Fruit fly (Drosophila melanogaster) whole organism, embryonic: Measurements from ENCODE around the gene CG42489.

ENCODE experiments used
- BEAF-32 ChIP-seq: fragments of 200-800 bp; sonication (Bioruptor generic); optimal IDR thresholded peaks from 3 replicates; lab custom pipeline; 2017; ENCODE audit warnings: missing biosample characterization, missing genetic modification characterization, mild to moderate bottlenecking, moderate library complexity, missing genetic modification reagents
- CG10366 ChIP-seq: fragments of 200-800 bp; sonication (Bioruptor generic); IDR thresholded peaks from 2 replicates; pipeline ENCODE4 v1.3.6; 2022; ENCODE audit warnings: missing biosample characterization, missing genetic modification characterization
- CG10565 ChIP-seq: fragments of 200-800 bp; sonication (Bioruptor generic); optimal IDR thresholded peaks from 3 replicates; lab custom pipeline; 2016; ENCODE audit warnings: missing biosample characterization, mild to moderate bottlenecking, missing genetic modification characterization
- CG11247 ChIP-seq: fragments of 200-800 bp; sonication (Bioruptor generic); IDR thresholded peaks from 2 replicates; pipeline ENCODE4 v1.3.6; 2022; ENCODE audit warnings: missing biosample characterization, missing genetic modification characterization
- CG11560 ChIP-seq: fragments of 200-800 bp; sonication (Bioruptor generic); IDR thresholded peaks from 3 replicates; pipeline ENCODE4 v1.3.6; 2022; ENCODE audit warnings: missing biosample characterization, missing genetic modification characterization
- CG11723 ChIP-seq: fragments of 200-800 bp; sonication (Bioruptor generic); optimal IDR thresholded peaks from 2 replicates; lab custom pipeline; 2017; ENCODE audit warnings: missing biosample characterization, mild to moderate bottlenecking, missing genetic modification characterization
- CG12236 ChIP-seq: fragments of 200-800 bp; sonication (Bioruptor generic); optimal IDR thresholded peaks from 2 replicates; lab custom pipeline; 2016; ENCODE audit warnings: missing biosample characterization, missing genetic modification characterization
- CG1233 ChIP-seq: fragments of 200-800 bp; sonication (Bioruptor generic); optimal IDR thresholded peaks from 4 replicates; lab custom pipeline; 2018; ENCODE audit warnings: missing biosample characterization, mild to moderate bottlenecking, missing genetic modification characterization
- CG13296 ChIP-seq: fragments of 200-800 bp; sonication (Bioruptor generic); optimal IDR thresholded peaks from 3 replicates; lab custom pipeline; 2018; ENCODE audit warnings: missing biosample characterization, mild to moderate bottlenecking, missing genetic modification characterization
- CG17328 ChIP-seq: fragments of 200-800 bp; sonication (Bioruptor generic); IDR thresholded peaks from 2 replicates; pipeline ENCODE4 v1.3.6; 2022; ENCODE audit warnings: missing biosample characterization, missing genetic modification characterization
- CG17802 ChIP-seq: fragments of 200-800 bp; sonication (Bioruptor generic); optimal IDR thresholded peaks from 2 replicates; lab custom pipeline; 2018; ENCODE audit warnings: missing biosample characterization, mild to moderate bottlenecking, missing genetic modification characterization, moderate library complexity
- CG2875 ChIP-seq: fragments of 200-800 bp; sonication (Bioruptor generic); optimal IDR thresholded peaks from 2 replicates; lab custom pipeline; 2017; ENCODE audit warnings: missing biosample characterization, mild to moderate bottlenecking, missing genetic modification characterization, missing genetic modification reagents
- CG30431 ChIP-seq: fragments of 200-800 bp; sonication (Bioruptor generic); optimal IDR thresholded peaks from 2 replicates; lab custom pipeline; 2017; ENCODE audit warnings: missing biosample characterization, missing genetic modification characterization
- CG31441 ChIP-seq: fragments of 200-800 bp; sonication (Bioruptor generic); IDR thresholded peaks from 2 replicates; pipeline ENCODE4 v1.3.6; 2022; ENCODE audit warnings: missing biosample characterization, missing genetic modification characterization
- CG34376 ChIP-seq: fragments of 200-800 bp; sonication (Bioruptor generic); optimal IDR thresholded peaks from 2 replicates; lab custom pipeline; 2018; ENCODE audit warnings: missing biosample characterization, mild to moderate bottlenecking, missing genetic modification characterization
- CG4282 ChIP-seq: fragments of 200-800 bp; sonication (Bioruptor generic); optimal IDR thresholded peaks from 2 replicates; lab custom pipeline; 2016; ENCODE audit warnings: missing biosample characterization, missing genetic modification characterization
- CG4707 ChIP-seq: fragments of 200-800 bp; sonication (Bioruptor generic); optimal IDR thresholded peaks from 2 replicates; lab custom pipeline; 2018; ENCODE audit warnings: missing biosample characterization, mild to moderate bottlenecking, missing genetic modification characterization, moderate library complexity
- CG6654 ChIP-seq: fragments of 200-800 bp; sonication (Bioruptor generic); optimal IDR thresholded peaks from 2 replicates; lab custom pipeline; 2017; ENCODE audit warnings: missing biosample characterization, mild to moderate bottlenecking, missing genetic modification characterization
- CG8089 ChIP-seq: fragments of 200-800 bp; sonication (Bioruptor generic); optimal IDR thresholded peaks from 3 replicates; lab custom pipeline; 2016; ENCODE audit warnings: missing biosample characterization, missing genetic modification characterization
- CG8290 ChIP-seq, 3 experiments: fragments of 200-800 bp; sonication (Bioruptor generic); optimal IDR thresholded peaks; 2 replicates each; lab custom pipeline; 2016 to 2019; ENCODE audit warnings: missing biosample characterization in 3 of 3, missing genetic modification characterization in 3 of 3, mild to moderate bottlenecking in 2 of 3, moderate library complexity in 1 of 3
- D ChIP-seq, 2 experiments: fragments of 200-800 bp in 1 of 2; fragments of >200 bp in 1 of 2; sonication (Bioruptor generic) in 1 of 2; optimal IDR thresholded peaks; 2 replicates in 1 of 2; 3 replicates in 1 of 2; lab custom pipeline; 2017; ENCODE audit warnings: mild to moderate bottlenecking in 1 of 2, missing biosample characterization in 1 of 2, missing genetic modification characterization in 1 of 2, missing genetic modification reagents in 1 of 2
- Dbx ChIP-seq: fragments of 200-800 bp; sonication (Bioruptor generic); IDR thresholded peaks from 3 replicates; pipeline ENCODE4 v1.3.6; 2022; ENCODE audit warnings: missing biosample characterization, missing genetic modification characterization
- Deaf1 ChIP-seq: fragments of 200-800 bp; optimal IDR thresholded peaks from 3 replicates; lab custom pipeline; 2019; ENCODE audit warnings: missing biosample characterization, mild to moderate bottlenecking, missing genetic modification characterization, moderate library complexity
- Dll ChIP-seq: fragments of 200-800 bp; sonication (Bioruptor generic); IDR thresholded peaks from 4 replicates; pipeline ENCODE4 v1.3.6; 2022; ENCODE audit warnings: missing biosample characterization, missing genetic modification characterization; ENCODE audit not compliant: partially characterized antibody
- E2f1 ChIP-seq: fragments of 200-800 bp; sonication (Bioruptor generic); IDR thresholded peaks from 2 replicates; pipeline ENCODE4 v1.3.6; 2022; ENCODE audit warnings: missing biosample characterization, missing genetic modification characterization
- Hand ChIP-seq: fragments of 200-800 bp; sonication (Bioruptor generic); optimal IDR thresholded peaks from 2 replicates; lab custom pipeline; 2017; ENCODE audit warnings: mild to moderate bottlenecking, missing biosample characterization, missing genetic modification reagents, missing genetic modification characterization
- MBD-R2 ChIP-seq: fragments of 200-800 bp; sonication (Bioruptor generic); IDR thresholded peaks from 2 replicates; pipeline ENCODE4 v1.3.6; 2022; ENCODE audit warnings: missing biosample characterization, missing genetic modification characterization
- NC2β ChIP-seq: fragments of 200-800 bp; sonication (Bioruptor generic); optimal IDR thresholded peaks from 2 replicates; lab custom pipeline; 2016; ENCODE audit warnings: missing biosample characterization, missing genetic modification characterization
- Nf-YC ChIP-seq: fragments of 200-800 bp; optimal IDR thresholded peaks from 3 replicates; lab custom pipeline; 2019; ENCODE audit warnings: missing biosample characterization, mild to moderate bottlenecking, missing genetic modification characterization, moderate library complexity
- Opbp ChIP-seq: fragments of 200-800 bp; sonication (Bioruptor generic); IDR thresholded peaks from 3 replicates; pipeline ENCODE4 v1.3.6; 2022; ENCODE audit warnings: missing biosample characterization, missing genetic modification characterization; ENCODE audit not compliant: partially characterized antibody
- Scr ChIP-seq: fragments of 200-800 bp; sonication (Bioruptor generic); IDR thresholded peaks from 2 replicates; pipeline ENCODE4 v1.3.6; 2022; ENCODE audit warnings: missing biosample characterization, missing genetic modification characterization; ENCODE audit not compliant: partially characterized antibody
- Six4 ChIP-seq: fragments of 200-800 bp; sonication (Bioruptor generic); optimal IDR thresholded peaks from 2 replicates; lab custom pipeline; 2016; ENCODE audit warnings: missing biosample characterization, missing genetic modification characterization
- al ChIP-seq: fragments of 200-800 bp; sonication (Bioruptor generic); IDR thresholded peaks from 2 replicates; pipeline ENCODE4 v1.3.6; 2022; ENCODE audit warnings: missing biosample characterization, missing genetic modification characterization
- amos ChIP-seq: fragments of 200-800 bp; sonication (Bioruptor generic); IDR thresholded peaks from 2 replicates; pipeline ENCODE4 v1.3.6; 2022; ENCODE audit warnings: missing biosample characterization, missing genetic modification characterization; ENCODE audit not compliant: partially characterized antibody
- cwo ChIP-seq: fragments of 200-800 bp; sonication (Bioruptor generic); optimal IDR thresholded peaks from 3 replicates; lab custom pipeline; 2017; ENCODE audit warnings: missing biosample characterization, missing genetic modification characterization, mild to moderate bottlenecking, moderate library complexity, missing genetic modification reagents
- disco-r ChIP-seq: fragments of 200-800 bp; sonication (Bioruptor generic); optimal IDR thresholded peaks from 2 replicates; lab custom pipeline; 2016; ENCODE audit warnings: missing biosample characterization, missing genetic modification characterization
- exex ChIP-seq: fragments of 200-800 bp; sonication (Bioruptor generic); optimal IDR thresholded peaks from 4 replicates; lab custom pipeline; 2018; ENCODE audit warnings: missing biosample characterization, mild to moderate bottlenecking, missing genetic modification characterization, moderate library complexity
- gce ChIP-seq: fragments of 200-800 bp; sonication (Bioruptor generic); IDR thresholded peaks from 3 replicates; pipeline ENCODE4 v1.3.6; 2022; ENCODE audit warnings: missing biosample characterization, missing genetic modification characterization
- grn ChIP-seq: fragments of 200-800 bp; sonication (Bioruptor generic); optimal IDR thresholded peaks from 3 replicates; lab custom pipeline; 2017; ENCODE audit warnings: missing biosample characterization, missing genetic modification characterization
- jing ChIP-seq: fragments of 200-800 bp; sonication (Bioruptor generic); optimal IDR thresholded peaks from 2 replicates; lab custom pipeline; 2018; ENCODE audit warnings: missing biosample characterization, mild to moderate bottlenecking, missing genetic modification characterization
- kah ChIP-seq: fragments of 200-800 bp; sonication (Bioruptor generic); optimal IDR thresholded peaks from 2 replicates; lab custom pipeline; 2018; ENCODE audit warnings: missing biosample characterization, mild to moderate bottlenecking, missing genetic modification characterization
- kni ChIP-seq: fragments of 200-800 bp; sonication (Bioruptor generic); optimal IDR thresholded peaks from 3 replicates; lab custom pipeline; 2017; ENCODE audit warnings: mild to moderate bottlenecking, missing biosample characterization, missing genetic modification reagents, missing genetic modification characterization
- mirr ChIP-seq: fragments of 200-800 bp; sonication (Bioruptor generic); optimal IDR thresholded peaks from 3 replicates; lab custom pipeline; 2018; ENCODE audit warnings: missing biosample characterization, mild to moderate bottlenecking, missing genetic modification characterization
- nmo ChIP-seq: fragments of 200-800 bp; sonication (Bioruptor generic); optimal IDR thresholded peaks from 2 replicates; lab custom pipeline; 2018; ENCODE audit warnings: missing biosample characterization, mild to moderate bottlenecking, missing genetic modification characterization, moderate library complexity
- sr ChIP-seq: fragments of 200-800 bp; sonication (Bioruptor generic); IDR thresholded peaks from 3 replicates; pipeline ENCODE4 v1.3.6; 2022; ENCODE audit warnings: missing biosample characterization, missing genetic modification characterization
- tin ChIP-seq: fragments of 200-800 bp; sonication (Bioruptor generic); optimal IDR thresholded peaks from 3 replicates; lab custom pipeline; 2016; ENCODE audit warnings: missing biosample characterization, missing genetic modification characterization
- trh ChIP-seq: fragments of 200-800 bp; sonication (Bioruptor generic); optimal IDR thresholded peaks from 2 replicates; lab custom pipeline; 2016; ENCODE audit warnings: missing biosample characterization, missing genetic modification characterization
- wek ChIP-seq: fragments of 200-800 bp; sonication (Bioruptor generic); optimal IDR thresholded peaks from 3 replicates; lab custom pipeline; 2018; ENCODE audit warnings: missing biosample characterization, mild to moderate bottlenecking, missing genetic modification characterization, moderate library complexity
- wor ChIP-seq: fragments of 200-800 bp; sonication (Bioruptor generic); IDR thresholded peaks from 2 replicates; pipeline ENCODE4 v1.3.6; 2022; ENCODE audit warnings: missing biosample characterization, missing genetic modification characterization

CG42489 gene

dm6 chr3R:8663668-8664283, 9.2 kb upstream of the CG42489 start, which contains the start of gene CG8032 (continued):
- TF ChIP-seq D (optimal IDR thresholded peaks at IDR 0.05; lab: Kevin White, UChicago) (no peak), D (GFP tag; optimal IDR thresholded peaks at IDR 0.05; lab: Kevin White, UChicago) (no peak), exex (tag; lab: Kevin White, UChicago) (peak; percentile 4), CG1233 (GFP tag; lab: Kevin White, UChicago) (no peak), tin (GFP tag; lab: Kevin White, UChicago) (peak; percentile 16), wek (GFP tag; lab: Kevin White, UChicago) (no peak), grn (no peak), Nf-YC (tag; lab: Kevin White, UChicago) (peak; percentile 50), CG34376 (GFP tag; lab: Kevin White, UChicago) (peak; percentile 30), CG11723 (GFP tag; lab: Kevin White, UChicago) (no peak), cwo (GFP tag; lab: Kevin White, UChicago) (no peak), kni (GFP tag; lab: Kevin White, UChicago) (no peak), nmo (peak; percentile 60), CG10565 (no peak), Six4 (peak; percentile 4), CG8290 (GFP tag; optimal IDR thresholded peaks at IDR 0.05; lab: Kevin White, UChicago) (peak; percentile 80), CG8290 (tag; optimal IDR thresholded peaks at IDR 0.05; lab: Kevin White, UChicago) (peak; percentile 53 to 84), Hand (no peak), MBD-R2 (GFP tag; lab: Robert Waterston, UW) (peak; percentile 48), NC2β (GFP tag; lab: Kevin White, UChicago) (peak; percentile 69), E2f1 (no peak), Dbx (GFP tag; lab: Robert Waterston, UW) (peak; percentile 33; the same call in 1 of the 3 replicates), CG6654 (GFP tag; lab: Kevin White, UChicago) (no peak), Dll (GFP tag; lab: Robert Waterston, UW) (peak; percentile 78), CG12236 (GFP tag; lab: Kevin White, UChicago) (no peak), CG4282 (no peak), CG31441 (peak; percentile 39; the same call in 1 of the 2 replicates), CG10366 (GFP tag; lab: Robert Waterston, UW) (no peak), disco-r (no peak), al (GFP tag; lab: Robert Waterston, UW) (0 out of 2 replicates have a peak, but pooled peaks have one; percentile 19), Deaf1 (tag; lab: Kevin White, UChicago) (peak; percentile 33), CG11560 (tag; lab: Robert Waterston, UW) (no peak), CG17802 (no peak), CG17328 (GFP tag; lab: Robert Waterston, UW) (0 out of 2 replicates have a peak, but pooled peaks have one; percentile 7), gce (GFP tag; lab: Robert Waterston, UW) (no peak), kah (GFP tag; lab: Kevin White, UChicago) (peak; percentile 44), wor (no peak), sr (GFP tag; lab: Robert Waterston, UW) (no peak), CG30431 (GFP tag; lab: Kevin White, UChicago) (no peak), mirr (GFP tag; lab: Kevin White, UChicago) (peak; percentile 6), CG2875 (GFP tag; lab: Kevin White, UChicago) (no peak), Scr (GFP tag; lab: Robert Waterston, UW) (peak; percentile 77), CG8089 (GFP tag; lab: Kevin White, UChicago) (no peak), CG4707 (GFP tag; lab: Kevin White, UChicago) (no peak), CG13296 (GFP tag; lab: Kevin White, UChicago) (peak; percentile 16), trh (GFP tag; lab: Kevin White, UChicago) (no peak), amos (GFP tag; lab: Robert Waterston, UW) (peak; percentile 59), CG11247 (GFP tag; lab: Robert Waterston, UW) (no peak), jing (no peak), Opbp (GFP tag; lab: Robert Waterston, UW) (no peak), BEAF-32 (GFP tag; lab: Kevin White, UChicago) (peak; percentile 81)
